Fruit fly (Drosophila melanogaster) whole organism, embryonic: Measurements from ENCODE around the gene svr.

Experiments
- CG10147 ChIP-seq: fragments of 200-800 bp; sonication (Bioruptor generic); optimal IDR thresholded peaks from 2 replicates; lab custom pipeline; 2019; ENCODE audit warnings: missing biosample characterization, mild to moderate bottlenecking, missing genetic modification characterization, moderate library complexity
- CG10979 ChIP-seq: fragments of 200-800 bp; sonication (Bioruptor generic); optimal IDR thresholded peaks from 2 replicates; lab custom pipeline; 2018; ENCODE audit warnings: missing biosample characterization, mild to moderate bottlenecking, missing genetic modification characterization, moderate library complexity
- CG11085 ChIP-seq: fragments of 200-800 bp; sonication (Bioruptor generic); IDR thresholded peaks from 2 replicates; pipeline ENCODE4 v1.3.6; 2022; ENCODE audit warnings: missing biosample characterization, missing genetic modification characterization
- CG13287 ChIP-seq: fragments of 200-800 bp; sonication (Bioruptor generic); IDR thresholded peaks from 2 replicates; pipeline ENCODE4 v1.3.6; 2022; ENCODE audit warnings: missing biosample characterization, missing genetic modification characterization; ENCODE audit not compliant: partially characterized antibody
- CG14860 ChIP-seq: fragments of 200-800 bp; sonication (Bioruptor generic); IDR thresholded peaks from 3 replicates; pipeline ENCODE4 v1.3.6; 2022; ENCODE audit warnings: missing biosample characterization, missing genetic modification characterization; ENCODE audit not compliant: partially characterized antibody
- CG15269 ChIP-seq: fragments of 200-800 bp; sonication (Bioruptor generic); optimal IDR thresholded peaks from 2 replicates; lab custom pipeline; 2018; ENCODE audit warnings: missing biosample characterization, mild to moderate bottlenecking, missing genetic modification characterization, moderate library complexity
- CG18011 ChIP-seq: fragments of 200-800 bp; sonication (Bioruptor generic); optimal IDR thresholded peaks from 2 replicates; lab custom pipeline; 2017; ENCODE audit warnings: missing biosample characterization, missing genetic modification characterization, mild to moderate bottlenecking, moderate library complexity, missing genotype
- CG2202 ChIP-seq: fragments of 200-800 bp; sonication (Bioruptor generic); optimal IDR thresholded peaks from 2 replicates; lab custom pipeline; 2018; ENCODE audit warnings: missing biosample characterization, mild to moderate bottlenecking, missing genetic modification characterization
- CG34376 ChIP-seq: fragments of 200-800 bp; sonication (Bioruptor generic); optimal IDR thresholded peaks from 2 replicates; lab custom pipeline; 2018; ENCODE audit warnings: missing biosample characterization, mild to moderate bottlenecking, missing genetic modification characterization
- CG4404 ChIP-seq: fragments of 200-800 bp; sonication (Bioruptor generic); IDR thresholded peaks from 2 replicates; pipeline ENCODE4 v1.3.6; 2022; ENCODE audit warnings: missing biosample characterization, missing genetic modification characterization
- CG5953 ChIP-seq: fragments of 200-800 bp; sonication (Bioruptor generic); IDR thresholded peaks from 2 replicates; pipeline ENCODE4 v1.3.6; 2022; ENCODE audit warnings: missing biosample characterization, missing genetic modification characterization
- CG7928 ChIP-seq: fragments of 200-800 bp; sonication (Bioruptor generic); optimal IDR thresholded peaks from 2 replicates; lab custom pipeline; 2017; ENCODE audit warnings: missing biosample characterization, mild to moderate bottlenecking, missing genetic modification characterization
- CHES-1-like ChIP-seq: fragments of 200-800 bp; sonication (Bioruptor generic); optimal IDR thresholded peaks from 2 replicates; lab custom pipeline; 2016; ENCODE audit warnings: missing biosample characterization, missing genetic modification characterization
- Dfd ChIP-seq, 2 experiments: fragments of >200 bp; optimal IDR thresholded peaks; 2 replicates each; lab custom pipeline; 2017; ENCODE audit warnings: missing biosample characterization in 2 of 2, missing genetic modification characterization in 2 of 2
- Ets65A ChIP-seq: fragments of 200-800 bp; sonication (Bioruptor generic); peaks from one replicate; lab custom pipeline; 2016; ENCODE audit warnings: missing biosample characterization, missing genetic modification characterization
- Fer2 ChIP-seq: fragments of 200-800 bp; sonication (Bioruptor generic); optimal IDR thresholded peaks from 2 replicates; lab custom pipeline; 2018; ENCODE audit warnings: missing biosample characterization, mild to moderate bottlenecking, missing genetic modification characterization, moderate library complexity
- Hr78 ChIP-seq, 2 experiments: fragments of 200-800 bp in 1 of 2; fragments of >200 bp in 1 of 2; sonication (Bioruptor generic) in 1 of 2; optimal IDR thresholded peaks; 2 replicates each; lab custom pipeline; 2017 to 2019; ENCODE audit warnings: missing biosample characterization in 2 of 2, missing genetic modification characterization in 2 of 2, mild to moderate bottlenecking in 1 of 2, moderate library complexity in 1 of 2
- Jarid2 ChIP-seq: fragments of 200-800 bp; sonication (Bioruptor generic); optimal IDR thresholded peaks from 3 replicates; lab custom pipeline; 2017; ENCODE audit warnings: mild to moderate bottlenecking, missing biosample characterization, missing genetic modification reagents, missing genetic modification characterization
- Lim3 ChIP-seq: fragments of 200-800 bp; sonication (Bioruptor generic); IDR thresholded peaks from 2 replicates; pipeline ENCODE4 v1.3.6; 2022; ENCODE audit warnings: missing biosample characterization, missing genetic modification characterization
- Mes4 ChIP-seq: fragments of 200-800 bp; sonication (Bioruptor generic); optimal IDR thresholded peaks from 2 replicates; lab custom pipeline; 2016; ENCODE audit warnings: missing biosample characterization, missing genetic modification characterization
- NK7.1 ChIP-seq: fragments of 200-800 bp; sonication (Bioruptor generic); optimal IDR thresholded peaks from 3 replicates; lab custom pipeline; 2016; ENCODE audit warnings: missing biosample characterization, missing genetic modification characterization
- Oaz ChIP-seq: fragments of 200-800 bp; sonication (Bioruptor generic); IDR thresholded peaks from 2 replicates; pipeline ENCODE4 v1.3.6; 2022; ENCODE audit warnings: missing biosample characterization, missing genetic modification characterization
- Poxn ChIP-seq: fragments of 200-800 bp; sonication (Bioruptor generic); IDR thresholded peaks from 2 replicates; pipeline ENCODE4 v1.3.6; 2022; ENCODE audit warnings: missing biosample characterization, missing genetic modification characterization
- Usf ChIP-seq: fragments of 200-800 bp; sonication (Bioruptor generic); optimal IDR thresholded peaks from 2 replicates; lab custom pipeline; 2017; ENCODE audit warnings: missing genotype, missing biosample characterization, missing genetic modification characterization
- Vsx1 ChIP-seq: fragments of 200-800 bp; sonication (Bioruptor generic); optimal IDR thresholded peaks from 2 replicates; lab custom pipeline; 2017; ENCODE audit warnings: missing biosample characterization, mild to moderate bottlenecking, missing genetic modification characterization, missing genetic modification reagents
- Xbp1 ChIP-seq: fragments of 200-800 bp; sonication (Bioruptor generic); optimal IDR thresholded peaks from 3 replicates; lab custom pipeline; 2016; ENCODE audit warnings: missing biosample characterization, mild to moderate bottlenecking, missing genetic modification characterization
- amos ChIP-seq: fragments of 200-800 bp; sonication (Bioruptor generic); IDR thresholded peaks from 2 replicates; pipeline ENCODE4 v1.3.6; 2022; ENCODE audit warnings: missing biosample characterization, missing genetic modification characterization; ENCODE audit not compliant: partially characterized antibody
- bcd ChIP-seq: fragments of 200-800 bp; sonication (Bioruptor generic); optimal IDR thresholded peaks from 2 replicates; lab custom pipeline; 2017; ENCODE audit warnings: missing biosample characterization, mild to moderate bottlenecking, missing genetic modification characterization
- cas ChIP-seq: fragments of 200-800 bp; sonication (Bioruptor generic); IDR thresholded peaks from 2 replicates; pipeline ENCODE4 v1.3.6; 2022; ENCODE audit warnings: missing biosample characterization, missing genetic modification characterization
- da ChIP-seq: fragments of 200-800 bp; sonication (Bioruptor generic); optimal IDR thresholded peaks from 2 replicates; lab custom pipeline; 2016; ENCODE audit warnings: missing biosample characterization, missing genetic modification characterization
- dmrt11E ChIP-seq: fragments of 200-800 bp; sonication (Bioruptor generic); optimal IDR thresholded peaks from 3 replicates; lab custom pipeline; 2018; ENCODE audit warnings: missing biosample characterization, mild to moderate bottlenecking, missing genetic modification characterization, moderate library complexity
- dpn ChIP-seq, 2 experiments: fragments of 200-800 bp; sonication (Bioruptor generic); optimal IDR thresholded peaks; 3 replicates each; lab custom pipeline; 2016; ENCODE audit warnings: missing biosample characterization in 2 of 2, missing genetic modification characterization in 2 of 2
- esg ChIP-seq: fragments of 200-800 bp; sonication (Bioruptor generic); conservative IDR thresholded peaks from 2 replicates; pipeline ENCODE4 v1.3.6; 2022; ENCODE audit warnings: missing biosample characterization, missing genetic modification characterization
- fd102C ChIP-seq: fragments of 200-800 bp; sonication (Bioruptor generic); optimal IDR thresholded peaks from 2 replicates; lab custom pipeline; 2018; ENCODE audit warnings: missing biosample characterization, mild to moderate bottlenecking, missing genetic modification characterization, moderate library complexity
- gfzf ChIP-seq: fragments of 200-800 bp; sonication (Bioruptor generic); optimal IDR thresholded peaks from 2 replicates; lab custom pipeline; 2016; ENCODE audit warnings: missing biosample characterization, mild to moderate bottlenecking, missing genetic modification characterization, moderate library complexity
- grn ChIP-seq: fragments of 200-800 bp; sonication (Bioruptor generic); optimal IDR thresholded peaks from 3 replicates; lab custom pipeline; 2017; ENCODE audit warnings: missing biosample characterization, missing genetic modification characterization
- her ChIP-seq: fragments of 200-800 bp; sonication (Bioruptor generic); optimal IDR thresholded peaks from 2 replicates; lab custom pipeline; 2016; ENCODE audit warnings: missing biosample characterization, missing genetic modification characterization
- hkb ChIP-seq, 2 experiments: fragments of 200-800 bp in 1 of 2; fragments of >200 bp in 1 of 2; sonication (Bioruptor generic) in 1 of 2; IDR thresholded peaks in 1 of 2; optimal IDR thresholded peaks in 1 of 2; 2 replicates each; pipeline versions ENCODE4 v1.3.6 to Lab custom; 2017 to 2022; ENCODE audit warnings: missing biosample characterization in 1 of 2, missing genetic modification characterization in 1 of 2
- mam ChIP-seq: fragments of 200-800 bp; sonication (Bioruptor generic); optimal IDR thresholded peaks from 3 replicates; lab custom pipeline; 2016; ENCODE audit warnings: missing biosample characterization, missing genetic modification characterization
- nom ChIP-seq: fragments of 200-800 bp; sonication (Bioruptor generic); optimal IDR thresholded peaks from 2 replicates; lab custom pipeline; 2017; ENCODE audit warnings: missing biosample characterization, missing genetic modification characterization, mild to moderate bottlenecking, moderate library complexity, missing genetic modification reagents
- rib ChIP-seq: fragments of 200-800 bp; sonication (Bioruptor generic); IDR thresholded peaks from 2 replicates; pipeline ENCODE4 v1.3.6; 2022; ENCODE audit warnings: missing biosample characterization, missing genetic modification characterization
- sisA ChIP-seq: fragments of 200-800 bp; sonication (Bioruptor generic); IDR thresholded peaks from 2 replicates; pipeline ENCODE4 v1.3.6; 2022; ENCODE audit warnings: missing biosample characterization, missing genetic modification characterization
- stwl ChIP-seq: fragments of 200-800 bp; sonication (Bioruptor generic); optimal IDR thresholded peaks from 3 replicates; lab custom pipeline; 2018; ENCODE audit warnings: missing biosample characterization, mild to moderate bottlenecking, missing genetic modification characterization, moderate library complexity
- tin ChIP-seq: fragments of 200-800 bp; sonication (Bioruptor generic); optimal IDR thresholded peaks from 3 replicates; lab custom pipeline; 2016; ENCODE audit warnings: missing biosample characterization, missing genetic modification characterization
- toy ChIP-seq: fragments of 200-800 bp; sonication (Bioruptor generic); IDR thresholded peaks from 2 replicates; pipeline ENCODE4 v1.3.6; 2022; ENCODE audit warnings: missing biosample characterization, missing genetic modification characterization
- ttk ChIP-seq: fragments of 200-800 bp; sonication (Bioruptor generic); IDR thresholded peaks from 2 replicates; pipeline ENCODE4 v2.1.2; 2022; ENCODE audit warnings: missing biosample characterization, missing genetic modification characterization
- zen2 ChIP-seq: fragments of 200-800 bp; sonication (Bioruptor generic); IDR thresholded peaks from 3 replicates; pipeline ENCODE4 v1.3.6; 2022; ENCODE audit warnings: missing biosample characterization, missing genetic modification characterization; ENCODE audit not compliant: partially characterized antibody
- zf30C ChIP-seq: fragments of 200-800 bp; sonication (Bioruptor generic); optimal IDR thresholded peaks from 3 replicates; lab custom pipeline; 2018; ENCODE audit warnings: missing biosample characterization, mild to moderate bottlenecking, missing genetic modification characterization

The svr gene

DNA sequence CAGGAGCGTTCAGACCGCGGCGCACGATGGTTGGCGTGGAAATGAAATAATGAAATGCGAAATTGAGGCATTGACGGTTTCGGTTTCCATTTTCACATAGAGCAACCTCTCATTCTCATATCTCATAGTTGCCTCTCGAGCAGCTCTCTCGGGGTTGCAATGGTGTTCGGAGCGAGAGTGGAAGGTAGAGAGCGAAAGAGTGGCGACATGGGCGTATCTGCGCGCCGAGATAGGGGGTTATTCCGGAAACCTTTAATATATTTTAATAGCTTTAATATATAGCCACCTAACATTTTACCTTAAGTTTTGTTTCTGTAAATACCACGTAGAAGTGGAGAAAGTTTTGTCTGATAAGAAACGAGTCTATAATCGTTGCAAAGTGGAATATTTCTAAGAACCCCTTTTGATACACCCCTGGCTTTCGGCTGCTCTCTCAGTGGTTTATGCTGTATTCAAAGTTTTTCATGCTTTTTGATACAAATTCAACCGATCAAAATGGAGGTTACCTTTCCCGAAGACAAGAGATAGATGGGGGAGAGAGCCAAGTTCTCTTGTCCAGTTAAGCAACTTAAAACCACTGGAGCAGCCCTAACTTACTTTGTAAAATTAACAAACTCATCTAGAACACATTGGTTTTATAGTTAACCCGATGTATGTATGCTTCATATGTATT is 27.1 kb downstream of the svr start, which contains the start of gene elav (continued):
- TF ChIP-seq gfzf (GFP tag; lab: Kevin White, UChicago) (peak; percentile 15), esg (GFP tag; lab: Robert Waterston, UW) (peak; percentile 98), fd102C (peak; percentile 96), Mes4 (GFP tag; lab: Kevin White, UChicago) (peak; percentile 94), nom (peak; percentile 98), CG2202 (peak; percentile 99), NK7.1 (peak; percentile 94), CG14860 (GFP tag; lab: Robert Waterston, UW) (no peak), amos (GFP tag; lab: Robert Waterston, UW) (0 out of 2 replicates have a peak, but pooled peaks have one; percentile 22), Fer2 (peak; percentile 98), CG7928 (peak; percentile 81), Vsx1 (peak; percentile 97), zen2 (GFP tag; lab: Robert Waterston, UW) (no peak), hkb (optimal IDR thresholded peaks at IDR 0.05; lab: Kevin White, UChicago) (no peak), hkb (GFP tag; IDR thresholded peaks at IDR 0.05; lab: Robert Waterston, UW) (peak; percentile 99), CG5953 (GFP tag; lab: Robert Waterston, UW) (peak; percentile 95), tin (GFP tag; lab: Kevin White, UChicago) (peak; percentile 99), mam (GFP tag; lab: Kevin White, UChicago) (peak; percentile 98), Oaz (peak; percentile 97), bcd (GFP tag; lab: Kevin White, UChicago) (peak; percentile 98), toy (GFP tag; lab: Robert Waterston, UW) (peak; percentile 96), her (GFP tag; lab: Kevin White, UChicago) (peak; percentile 91), cas (GFP tag; lab: Robert Waterston, UW) (peak; percentile 96), ttk (peak; percentile 97), CG10147 (GFP tag; lab: Kevin White, UChicago) (peak; percentile 99), zf30C (GFP tag; lab: Kevin White, UChicago) (peak; percentile 58), Hr78 (GFP tag; optimal IDR thresholded peaks at IDR 0.05; lab: Kevin White, UChicago) (peak in 1 of 2 experiments; percentile 94), CG4404 (peak; percentile 99), da (GFP tag; lab: Kevin White, UChicago) (peak; percentile 67), CG10979 (tag; lab: Kevin White, UChicago) (peak; percentile 99), sisA (peak; percentile 98), CG15269 (tag; lab: Kevin White, UChicago) (peak; percentile 99), CG11085 (peak; percentile 97), dpn (GFP tag; optimal IDR thresholded peaks at IDR 0.05; lab: Kevin White, UChicago) (peak; percentile 98), CHES-1-like (GFP tag; lab: Kevin White, UChicago) (peak; percentile 95), CG34376 (GFP tag; lab: Kevin White, UChicago) (peak; percentile 100), Lim3 (GFP tag; lab: Robert Waterston, UW) (peak; percentile 92), CG13287 (GFP tag; lab: Robert Waterston, UW) (peak; percentile 64; the same call in 1 of the 2 replicates), stwl (tag; lab: Kevin White, UChicago) (peak; percentile 57), Poxn (GFP tag; lab: Robert Waterston, UW) (peak; percentile 96), grn (GFP tag; lab: Kevin White, UChicago) (peak; percentile 84), dmrt11E (tag; lab: Kevin White, UChicago) (peak; percentile 98), CG18011 (GFP tag; lab: Kevin White, UChicago) (peak; percentile 91), Dfd (GFP tag; optimal IDR thresholded peaks at IDR 0.05; lab: Kevin White, UChicago) (no peak), Usf (GFP tag; lab: Kevin White, UChicago) (peak; percentile 98), Xbp1 (GFP tag; lab: Kevin White, UChicago) (peak; percentile 99), Jarid2 (GFP tag; lab: Kevin White, UChicago) (peak; percentile 89), Ets65A (peak; percentile 98), rib (GFP tag; lab: Robert Waterston, UW) (peak; percentile 97)
